Worm (Caenorhabditis elegans) whole organism, L3 larva: ENCODE measurements around the gene clh-1.

ENCODE experiments used
- ZK546.5 ChIP-seq: sonication (generic microtip); optimal IDR thresholded peaks from 2 replicates; lab custom pipeline; 2017; ENCODE audit warnings: missing biosample characterization, missing genetic modification characterization
- ama-1 ChIP-seq: fragments of 150-350 bp; optimal IDR thresholded peaks from 2 replicates; lab custom pipeline; 2018
- nhr-12 ChIP-seq: fragments of 150-350 bp; optimal IDR thresholded peaks from 2 replicates; lab custom pipeline; 2014; ENCODE audit warnings: missing biosample characterization, missing genetic modification characterization
- nhr-43 ChIP-seq: sonication (generic microtip); optimal IDR thresholded peaks from 2 replicates; lab custom pipeline; 2016; ENCODE audit warnings: mild to moderate bottlenecking, missing genetic modification characterization, missing compliant biosample characterization; ENCODE audit not compliant: poor library complexity, severe bottlenecking
- tbx-2 ChIP-seq: sonication (generic microtip); optimal IDR thresholded peaks from 2 replicates; lab custom pipeline; 2016; ENCODE audit warnings: mild to moderate bottlenecking, missing genetic modification characterization, missing compliant biosample characterization

ce11 chrII:11849572-11849971 is 6.7 kb downstream of the clh-1 start:
- TF ChIP-seq tbx-2 (no peak), nhr-12 (tag; lab: Kevin White, UChicago) (no peak), nhr-43 (no peak), ZK546.5 (no peak), ama-1 (lab: Kevin White, UChicago) (no peak)
